Fruit fly (Drosophila melanogaster) whole organism, adult: ENCODE measurements around the gene SsRbeta.

Experiments used
- CG11617 ChIP-seq: fragments of 200-800 bp; sonication (Bioruptor generic); optimal IDR thresholded peaks from 2 replicates; lab custom pipeline; 2017; ENCODE audit warnings: mild to moderate bottlenecking, missing biosample characterization, missing genetic modification reagents, missing genetic modification characterization
- CG12768 ChIP-seq: fragments of 200-800 bp; sonication (Bioruptor generic); optimal IDR thresholded peaks from 2 replicates; lab custom pipeline; 2017; ENCODE audit warnings: missing biosample characterization, missing genetic modification characterization, mild to moderate bottlenecking, moderate library complexity, missing genetic modification reagents
- CG14711 ChIP-seq: fragments of 200-800 bp; sonication (Bioruptor generic); optimal IDR thresholded peaks from 2 replicates; lab custom pipeline; 2018; ENCODE audit warnings: missing biosample characterization, mild to moderate bottlenecking, missing genetic modification characterization, moderate library complexity
- CG1620 ChIP-seq: fragments of 200-800 bp; sonication (Bioruptor generic); optimal IDR thresholded peaks from 2 replicates; lab custom pipeline; 2016; ENCODE audit warnings: missing biosample characterization, missing genetic modification characterization
- CG33017 ChIP-seq: fragments of 200-800 bp; sonication (Bioruptor generic); optimal IDR thresholded peaks from 2 replicates; lab custom pipeline; 2018; ENCODE audit warnings: missing biosample characterization, mild to moderate bottlenecking, missing genetic modification characterization, moderate library complexity
- CG5204 ChIP-seq: fragments of 200-800 bp; sonication (Bioruptor generic); optimal IDR thresholded peaks from 2 replicates; lab custom pipeline; 2016; ENCODE audit warnings: missing biosample characterization, missing genetic modification characterization
- CG7045 ChIP-seq: fragments of 200-800 bp; sonication (Bioruptor generic); optimal IDR thresholded peaks from 2 replicates; lab custom pipeline; 2017; ENCODE audit warnings: missing biosample characterization, mild to moderate bottlenecking, missing genetic modification characterization
- CG7101 ChIP-seq: fragments of 200-800 bp; sonication (Bioruptor generic); optimal IDR thresholded peaks from 2 replicates; lab custom pipeline; 2018; ENCODE audit warnings: missing biosample characterization, mild to moderate bottlenecking, missing genetic modification characterization, moderate library complexity
- Clk ChIP-seq: fragments of 200-800 bp; sonication (Bioruptor generic); optimal IDR thresholded peaks from 2 replicates; lab custom pipeline; 2017; ENCODE audit warnings: missing biosample characterization, missing genetic modification characterization
- Crg-1 ChIP-seq: fragments of 200-800 bp; sonication (Bioruptor generic); optimal IDR thresholded peaks from 2 replicates; lab custom pipeline; 2016; ENCODE audit warnings: missing biosample characterization, missing genetic modification characterization
- Hr96 ChIP-seq: fragments of 200-800 bp; sonication (Bioruptor generic); optimal IDR thresholded peaks from 2 replicates; lab custom pipeline; 2016; ENCODE audit warnings: missing biosample characterization, missing genetic modification characterization
- Mnt ChIP-seq: fragments of 200-800 bp; sonication (Bioruptor generic); optimal IDR thresholded peaks from 2 replicates; lab custom pipeline; 2016; ENCODE audit warnings: missing biosample characterization, mild to moderate bottlenecking, missing genetic modification characterization
- bab1 ChIP-seq: fragments of 200-800 bp; sonication (Bioruptor generic); optimal IDR thresholded peaks from 3 replicates; lab custom pipeline; 2019; ENCODE audit warnings: missing biosample characterization, mild to moderate bottlenecking, missing genetic modification characterization, moderate library complexity
- cic ChIP-seq: fragments of 200-800 bp; sonication (Bioruptor generic); optimal IDR thresholded peaks from 2 replicates; lab custom pipeline; 2017; ENCODE audit warnings: missing biosample characterization, mild to moderate bottlenecking, missing genetic modification characterization, moderate library complexity
- cnc ChIP-seq, 2 experiments: fragments of >200 bp; optimal IDR thresholded peaks; 2 replicates each; lab custom pipeline; 2017
- kay ChIP-seq: fragments of 200-800 bp; sonication (Bioruptor generic); peaks from one replicate; lab custom pipeline; 2016; ENCODE audit warnings: missing biosample characterization, missing genetic modification characterization, borderline replicate concordance
- ovo ChIP-seq: fragments of 200-800 bp; sonication (Bioruptor generic); optimal IDR thresholded peaks from 2 replicates; lab custom pipeline; 2016; ENCODE audit warnings: missing biosample characterization, missing genetic modification characterization
- pad ChIP-seq: fragments of 200-800 bp; sonication (Bioruptor generic); optimal IDR thresholded peaks from 3 replicates; lab custom pipeline; 2017; ENCODE audit warnings: missing biosample characterization, missing genetic modification characterization, mild to moderate bottlenecking, moderate library complexity, missing genetic modification reagents
- tj ChIP-seq: fragments of 200-800 bp; sonication (Bioruptor generic); optimal IDR thresholded peaks from 3 replicates; lab custom pipeline; 2017; ENCODE audit warnings: missing biosample characterization, mild to moderate bottlenecking, missing genetic modification characterization, moderate library complexity
- toe ChIP-seq: fragments of 200-800 bp; sonication (Bioruptor generic); optimal IDR thresholded peaks from 2 replicates; lab custom pipeline; 2016; ENCODE audit warnings: missing biosample characterization, missing genetic modification characterization

Gene SsRbeta

dm6 chr3L:16113003-16113606 is 16.3 kb upstream of the SsRbeta start, which contains the start of gene Taf4:
Gene Taf4, plus strand, starts transcription at chr3L:16113212.
- TF ChIP-seq Crg-1 (GFP tag; lab: Kevin White, UChicago) = no peak
- no peak for TF ChIP-seq cnc (optimal IDR thresholded peaks at IDR 0.05; lab: Kevin White, UChicago)
- no peak for TF ChIP-seq Mnt (GFP tag; lab: Kevin White, UChicago)
- TF ChIP-seq CG7101 = no peak
- TF ChIP-seq tj = no peak

- TF ChIP-seq CG7045 (GFP tag; lab: Kevin White, UChicago) (peak; percentile 88), toe (GFP tag; lab: Kevin White, UChicago) (no peak), CG14711 (tag; lab: Kevin White, UChicago) (peak; percentile 83), CG33017 (peak; percentile 79), Mnt (GFP tag; lab: Kevin White, UChicago) (peak; percentile 97), cic (GFP tag; lab: Kevin White, UChicago) (peak; percentile 88), kay (GFP tag; lab: Kevin White, UChicago) (no peak), CG11617 (GFP tag; lab: Kevin White, UChicago) (peak; percentile 98), ovo (peak; percentile 62), CG5204 (GFP tag; lab: Kevin White, UChicago) (no peak), Clk (GFP tag; lab: Kevin White, UChicago) (peak; percentile 83), cnc (optimal IDR thresholded peaks at IDR 0.05; lab: Kevin White, UChicago) (no peak), CG7101 (peak; percentile 89), pad (GFP tag; lab: Kevin White, UChicago) (peak; percentile 65), Hr96 (GFP tag; lab: Kevin White, UChicago) (no peak), CG12768 (peak; percentile 90), Crg-1 (GFP tag; lab: Kevin White, UChicago) (peak; percentile 83), bab1 (GFP tag; lab: Kevin White, UChicago) (peak; percentile 89), tj (peak; percentile 91), CG1620 (GFP tag; lab: Kevin White, UChicago) (peak; percentile 81)
These were observed 15.6 kb upstream of the SsRbeta start for dm6 chr3L:16113607-16114337.

dm6 chr3L:16121791-16122190 is 7.6 kb upstream of the SsRbeta start, which contains the start of gene Strump:
Gene Strump, plus strand, starts transcription at chr3L:16122002.
- no peak for TF ChIP-seq CG11617 (GFP tag; lab: Kevin White, UChicago)
- no peak for TF ChIP-seq Mnt (GFP tag; lab: Kevin White, UChicago)
- TF ChIP-seq CG14711 (tag; lab: Kevin White, UChicago) = peak; percentile 95
- peak; percentile 14 for TF ChIP-seq CG7101
- TF ChIP-seq bab1 (GFP tag; lab: Kevin White, UChicago) = peak; percentile 54
- TF ChIP-seq cnc (optimal IDR thresholded peaks at IDR 0.05; lab: Kevin White, UChicago) = no peak
- no peak for TF ChIP-seq toe (GFP tag; lab: Kevin White, UChicago)
- no peak for TF ChIP-seq CG1620 (GFP tag; lab: Kevin White, UChicago)
- TF ChIP-seq Clk (GFP tag; lab: Kevin White, UChicago) = no peak
- TF ChIP-seq Hr96 (GFP tag; lab: Kevin White, UChicago) = no peak

DNA sequence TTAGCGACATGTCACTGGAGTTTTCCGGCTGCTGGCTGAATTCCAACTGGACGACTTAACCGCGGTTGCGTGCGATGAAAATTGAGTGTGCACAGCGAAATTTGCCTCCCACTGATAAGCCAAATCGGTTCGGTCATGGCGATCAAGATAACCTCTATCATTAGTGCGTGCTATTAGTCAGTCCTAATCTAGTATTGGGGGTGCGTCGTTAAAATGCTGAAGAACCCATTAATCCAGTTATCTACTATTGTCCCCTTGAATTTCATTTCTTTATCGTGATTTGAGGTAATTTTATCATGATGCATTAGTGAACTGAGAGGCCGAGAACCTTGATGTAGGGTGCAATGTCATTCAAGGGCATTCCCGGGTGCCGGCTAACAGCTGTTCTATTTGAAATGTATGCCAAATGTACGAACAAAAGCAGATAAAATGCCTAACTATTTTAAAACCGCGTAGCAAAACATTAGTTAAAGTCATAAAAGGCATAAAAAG is 890 bp upstream of the SsRbeta start, which contains the start of gene Pgm1:
Gene Pgm1, minus strand, starts transcription at position 51 of the 492 bp plus-strand sequence.
- TF ChIP-seq tj (peak; percentile 93), CG12768 (peak; percentile 92), CG1620 (GFP tag; lab: Kevin White, UChicago) (peak; percentile 89), CG5204 (GFP tag; lab: Kevin White, UChicago) (no peak), CG33017 (peak; percentile 88), pad (GFP tag; lab: Kevin White, UChicago) (peak; percentile 72), CG7045 (GFP tag; lab: Kevin White, UChicago) (peak; percentile 86), toe (GFP tag; lab: Kevin White, UChicago) (peak; percentile 90), CG11617 (GFP tag; lab: Kevin White, UChicago) (peak; percentile 90), CG14711 (tag; lab: Kevin White, UChicago) (no peak), Crg-1 (GFP tag; lab: Kevin White, UChicago) (peak; percentile 76), ovo (peak; percentile 32), Clk (GFP tag; lab: Kevin White, UChicago) (peak; percentile 71), cic (GFP tag; lab: Kevin White, UChicago) (peak; percentile 83), bab1 (GFP tag; lab: Kevin White, UChicago) (peak; percentile 93), Hr96 (GFP tag; lab: Kevin White, UChicago) (peak; percentile 93), kay (GFP tag; lab: Kevin White, UChicago) (no peak), Mnt (GFP tag; lab: Kevin White, UChicago) (peak; percentile 90), CG7101 (peak; percentile 79), cnc (optimal IDR thresholded peaks at IDR 0.05; lab: Kevin White, UChicago) (no peak)

DNA sequence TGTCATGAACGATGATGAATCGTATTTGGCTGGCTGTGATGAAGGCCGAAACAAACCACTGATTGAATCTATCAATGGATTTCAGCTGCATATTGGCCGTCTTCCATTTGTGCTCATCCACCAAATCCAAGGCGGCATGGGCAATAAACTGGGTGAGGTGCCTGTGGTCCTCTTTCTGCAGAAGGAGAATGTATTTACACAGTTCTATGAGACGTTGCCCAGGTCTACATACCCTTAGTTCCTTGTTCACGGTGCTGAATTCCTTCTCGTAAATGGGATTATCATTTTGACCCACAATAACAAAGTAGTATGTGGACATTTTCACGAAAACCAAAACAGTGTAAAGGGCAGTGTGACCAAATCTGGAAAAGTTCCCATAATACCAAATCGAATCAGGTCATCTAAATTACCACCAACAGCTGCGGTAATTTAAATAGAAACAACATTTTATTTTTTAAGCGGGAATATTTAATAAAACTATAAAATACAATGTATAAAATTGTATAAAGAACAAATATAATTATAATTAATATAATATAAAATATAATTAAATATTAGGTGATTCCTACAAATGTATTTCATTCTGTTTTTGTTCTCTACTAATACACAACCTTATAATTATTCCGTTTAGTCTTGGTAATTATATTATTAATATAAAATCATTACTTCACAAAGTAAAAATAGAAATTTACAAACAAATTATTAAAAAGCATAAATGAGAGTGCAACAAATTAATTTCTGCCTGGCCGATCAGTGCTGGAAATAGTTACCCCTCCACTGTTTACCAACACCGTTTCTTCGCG is 2.0 kb downstream of the SsRbeta start, which contains the start of the genes Trs20 and elg1:
Gene Trs20, minus strand, starts transcription at position 369 of the 803 bp plus-strand sequence.
Gene elg1, plus strand, starts transcription at position 765 of the 803 bp plus-strand sequence.
- TF ChIP-seq CG14711 (tag; lab: Kevin White, UChicago) = peak; percentile 71
- no peak for TF ChIP-seq Hr96 (GFP tag; lab: Kevin White, UChicago)
- peak; percentile 38 for TF ChIP-seq CG1620 (GFP tag; lab: Kevin White, UChicago)
- peak; percentile 37 for TF ChIP-seq tj
- peak; percentile 72 for TF ChIP-seq CG33017
- TF ChIP-seq Mnt (GFP tag; lab: Kevin White, UChicago) = peak; percentile 73
- no peak for TF ChIP-seq bab1 (GFP tag; lab: Kevin White, UChicago)
- peak; percentile 67 for TF ChIP-seq CG11617 (GFP tag; lab: Kevin White, UChicago)
- TF ChIP-seq CG5204 (GFP tag; lab: Kevin White, UChicago) = no peak
- TF ChIP-seq cic (GFP tag; lab: Kevin White, UChicago) = peak; percentile 24
- TF ChIP-seq kay (GFP tag; lab: Kevin White, UChicago) = no peak
- TF ChIP-seq CG7101 = peak; percentile 79
- TF ChIP-seq CG12768 = peak; percentile 81
- no peak for TF ChIP-seq toe (GFP tag; lab: Kevin White, UChicago)
- TF ChIP-seq pad (GFP tag; lab: Kevin White, UChicago) = peak; percentile 81
- no peak for TF ChIP-seq cnc (optimal IDR thresholded peaks at IDR 0.05; lab: Kevin White, UChicago)
- TF ChIP-seq CG7045 (GFP tag; lab: Kevin White, UChicago) = peak; percentile 56
- TF ChIP-seq Clk (GFP tag; lab: Kevin White, UChicago) = no peak
- peak; percentile 82 for TF ChIP-seq Crg-1 (GFP tag; lab: Kevin White, UChicago)
- peak; percentile 58 for TF ChIP-seq ovo
